Fruit fly (Drosophila melanogaster): ENCODE measurements around the gene CG43725.

The CG43725 gene

DNA sequence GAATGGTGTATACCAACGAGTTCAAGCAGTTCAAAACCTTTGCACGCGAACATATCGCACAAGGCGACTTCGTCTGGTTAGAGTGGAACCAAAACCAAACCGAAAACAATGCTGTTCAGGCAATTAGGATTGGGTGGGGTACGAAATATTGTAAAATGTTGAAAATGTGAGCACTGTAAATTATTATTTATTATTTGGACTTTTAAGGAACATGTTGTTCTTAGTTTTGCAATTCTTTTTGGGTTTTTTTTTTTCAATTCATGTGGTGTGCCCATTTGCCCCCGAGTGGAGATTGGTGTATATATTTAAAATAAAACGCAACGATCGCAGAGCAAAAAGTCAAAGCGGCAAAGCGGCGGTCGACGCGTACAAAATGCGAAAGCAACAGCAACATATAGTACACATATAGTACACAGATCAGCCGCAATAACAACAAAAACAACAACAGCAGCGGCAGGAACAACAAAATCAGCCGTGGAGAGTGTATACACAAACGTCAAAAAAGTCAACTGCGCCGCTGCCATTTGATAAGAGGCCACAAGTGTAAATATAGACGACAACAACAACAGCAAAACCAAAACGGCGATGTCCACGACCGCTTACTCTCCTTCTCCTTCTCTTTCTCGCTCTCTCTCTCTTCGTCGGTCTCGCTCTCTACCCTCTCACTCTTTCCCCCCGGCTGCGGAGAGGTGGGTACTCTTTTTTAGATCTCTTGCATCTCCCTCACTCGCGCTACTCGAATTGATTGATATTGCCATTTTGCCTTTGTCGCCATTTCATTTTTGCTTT lies 30.4 kb upstream of the CG43725 start (continued):
- TF ChIP-seq zen2 (GFP tag; IDR thresholded peaks at IDR 0.05; ENCODE audit: partially characterized antibody) (no peak), Fer1 (GFP tag; optimal IDR thresholded peaks at IDR 0.05) (peak; percentile 43), Hr39 (optimal IDR thresholded peaks at IDR 0.05) (no peak), CG33557 (GFP tag; optimal IDR thresholded peaks at IDR 0.05) (peak; percentile 64), CG14441 (GFP tag; IDR thresholded peaks at IDR 0.05) (peak; percentile 49), CG10209 (GFP tag; optimal IDR thresholded peaks at IDR 0.05) (peak; percentile 33), unc-4 (GFP tag; IDR thresholded peaks at IDR 0.05; ENCODE audit: partially characterized antibody) (no peak), BEAF-32 (GFP tag; optimal IDR thresholded peaks at IDR 0.05) (no peak), phol (tag; optimal IDR thresholded peaks at IDR 0.05) (no peak), CG8290 (GFP tag; optimal IDR thresholded peaks at IDR 0.05) (no peak), CG8290 (tag; optimal IDR thresholded peaks at IDR 0.05) (peak in 1 of 2 experiments; percentile 41), CG32532 (GFP tag; IDR thresholded peaks at IDR 0.05) (peak; percentile 40; the same call in 1 of the 2 replicates), CG12299 (tag; optimal IDR thresholded peaks at IDR 0.05) (peak; percentile 18), rib (GFP tag; IDR thresholded peaks at IDR 0.05) (no peak), jigr1 (GFP tag; IDR thresholded peaks at IDR 0.05) (0 out of 3 replicates have a peak, but pooled peaks have one; percentile 7), Taf1 (GFP tag; IDR thresholded peaks at IDR 0.05) (no peak), Lim3 (GFP tag; IDR thresholded peaks at IDR 0.05) (no peak), CG13424 (tag; optimal IDR thresholded peaks at IDR 0.05) (peak; percentile 30), CG7357 (GFP tag; IDR thresholded peaks at IDR 0.05) (no peak), grau (tag; optimal IDR thresholded peaks at IDR 0.05) (peak; percentile 39), bab2 (GFP tag; optimal IDR thresholded peaks at IDR 0.05) (no peak), CG7372 (GFP tag; IDR thresholded peaks at IDR 0.05) (no peak), da (GFP tag; optimal IDR thresholded peaks at IDR 0.05) (no peak), insv (GFP tag; optimal IDR thresholded peaks at IDR 0.05) (no peak), CG1024 (GFP tag; IDR thresholded peaks at IDR 0.05) (no peak; the same call in 1 of the 2 replicates), CG3838 (GFP tag; optimal IDR thresholded peaks at IDR 0.05) (no peak), Six4 (GFP tag; optimal IDR thresholded peaks at IDR 0.05) (no peak), Jarid2 (GFP tag; optimal IDR thresholded peaks at IDR 0.05) (no peak), nom (GFP tag; optimal IDR thresholded peaks at IDR 0.05) (peak; percentile 49), ssp (GFP tag; IDR thresholded peaks at IDR 0.05) (no peak), Ada2b (GFP tag; IDR thresholded peaks at IDR 0.05) (0 out of 2 replicates have a peak, but pooled peaks have one; percentile 15), toy (GFP tag; IDR thresholded peaks at IDR 0.05) (no peak), ci (GFP tag; IDR thresholded peaks at IDR 0.05) (peak; percentile 53; the same call in 1 of the 3 replicates), CG4730 (GFP tag; IDR thresholded peaks at IDR 0.05) (no peak), Abd-B (GFP tag; optimal IDR thresholded peaks at IDR 0.05) (no peak), CG31224 (GFP tag; IDR thresholded peaks at IDR 0.05) (no peak), stc (GFP tag; IDR thresholded peaks at IDR 0.05) (no peak; the same call in 1 of the 2 replicates), CG7271 (tag; optimal IDR thresholded peaks at IDR 0.05) (no peak), CG4404 (GFP tag; IDR thresholded peaks at IDR 0.05) (no peak), CG6854 (GFP tag; optimal IDR thresholded peaks at IDR 0.05) (peak; percentile 18), sima (GFP tag; optimal IDR thresholded peaks at IDR 0.05) (no peak), CG12769 (tag; optimal IDR thresholded peaks at IDR 0.05) (no peak), Lpt (GFP tag; optimal IDR thresholded peaks at IDR 0.05) (no peak), pho (GFP tag; optimal IDR thresholded peaks at IDR 0.05) (peak; percentile 21), pros (GFP tag; optimal IDR thresholded peaks at IDR 0.05) (no peak), CG15479 (GFP tag; optimal IDR thresholded peaks at IDR 0.05) (no peak)
